Worm (Caenorhabditis elegans) whole organism, mixed stage, embryonic: Measurements from ENCODE around the gene srg-36.
"Not testable (repeated sequence)": the region's sequence is repeated elsewhere in the genome, so short reads cannot be mapped to it uniquely, and the experiment has no call there.

ENCODE experiments used
- ceh-39 ChIP-seq: fragments of 150-350 bp; optimal IDR thresholded peaks from 2 replicates; lab custom pipeline; 2014; ENCODE audit warnings: missing biosample characterization, missing genetic modification characterization
- ceh-83 ChIP-seq: fragments of 200-800 bp; sonication (Bioruptor generic); optimal IDR thresholded peaks from 2 replicates; lab custom pipeline; 2018; ENCODE audit warnings: mild to moderate bottlenecking, missing genetic modification characterization, missing compliant biosample characterization
- ces-1 ChIP-seq: fragments of 150-350 bp; optimal IDR thresholded peaks from 2 replicates; lab custom pipeline; 2014; ENCODE audit warnings: missing biosample characterization, missing genetic modification reagents, missing genetic modification characterization
- flh-1 ChIP-seq: fragments of 200-800 bp; sonication (Bioruptor generic); optimal IDR thresholded peaks from 2 replicates; lab custom pipeline; 2018; ENCODE audit warnings: mild to moderate bottlenecking, missing genetic modification characterization, moderate library complexity, missing compliant biosample characterization
- lin-32 ChIP-seq: fragments of 200-800 bp; sonication (Bioruptor generic); optimal IDR thresholded peaks from 2 replicates; lab custom pipeline; 2018; ENCODE audit warnings: mild to moderate bottlenecking, missing genetic modification characterization, missing compliant biosample characterization
- mls-2 ChIP-seq: sonication (generic microtip); optimal IDR thresholded peaks from 2 replicates; lab custom pipeline; 2016; ENCODE audit warnings: mild to moderate bottlenecking, missing genetic modification characterization, moderate library complexity, missing compliant biosample characterization
- nhr-12 ChIP-seq: fragments of 150-350 bp; optimal IDR thresholded peaks from 2 replicates; lab custom pipeline; 2014; ENCODE audit warnings: missing biosample characterization, missing genetic modification characterization
- nhr-2 ChIP-seq: fragments of 150-350 bp; optimal IDR thresholded peaks from 2 replicates; lab custom pipeline; 2014; ENCODE audit warnings: missing biosample characterization, missing genetic modification characterization
- nhr-76 ChIP-seq: sonication (generic microtip); optimal IDR thresholded peaks from 2 replicates; lab custom pipeline; 2017; ENCODE audit warnings: missing biosample characterization, missing genetic modification characterization
- snpc-4 ChIP-seq: fragments of 150-350 bp; optimal IDR thresholded peaks from 2 replicates; lab custom pipeline; 2014; ENCODE audit warnings: missing biosample characterization, missing genetic modification characterization
- unc-39 ChIP-seq: fragments of 150-350 bp; optimal IDR thresholded peaks from 2 replicates; lab custom pipeline; 2014; ENCODE audit warnings: missing biosample characterization, missing genetic modification characterization
- unc-62 ChIP-seq: fragments of 150-350 bp; optimal IDR thresholded peaks from 2 replicates; lab custom pipeline; 2014; ENCODE audit warnings: missing biosample characterization, missing genetic modification reagents, missing genetic modification characterization
- ztf-11 ChIP-seq: fragments of 150-350 bp; optimal IDR thresholded peaks from 2 replicates; lab custom pipeline; 2014; ENCODE audit warnings: missing biosample characterization, missing genetic modification characterization

DNA sequence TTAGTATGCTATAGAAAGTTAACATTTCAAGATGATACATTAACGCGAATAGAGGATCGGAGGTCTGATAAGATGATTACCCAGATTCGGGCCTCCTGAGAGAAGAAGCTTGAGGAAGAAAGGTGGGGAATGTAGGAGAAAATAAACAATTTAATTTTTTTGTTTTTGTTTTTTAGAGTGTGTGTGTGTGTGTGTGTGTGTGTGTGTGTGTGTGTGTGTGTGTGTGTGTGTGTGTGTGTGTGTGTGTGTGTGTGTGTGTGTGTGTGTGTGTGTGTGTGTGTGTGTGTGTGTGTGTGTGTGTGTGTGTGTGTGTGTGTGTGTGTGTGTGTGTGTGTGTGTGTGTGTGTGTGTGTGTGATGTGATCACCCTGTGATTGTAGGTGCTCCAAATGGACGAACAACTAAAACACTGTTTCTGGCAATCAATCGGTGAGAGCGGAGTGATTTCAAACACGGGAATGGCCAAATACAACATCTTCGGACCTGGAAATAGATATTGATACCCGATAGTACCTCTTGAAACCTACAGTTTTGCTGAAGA is 4.9 kb downstream of the srg-36 start:
- not testable (repeated sequence) for TF ChIP-seq snpc-4 (tag; lab: Kevin White, UChicago); ceh-39 (tag; lab: Kevin White, UChicago); nhr-76 (tag; lab: Kevin White, UChicago); lin-32; nhr-2; ztf-11 (tag; lab: Kevin White, UChicago); ceh-83 (GFP tag; lab: Kevin White, UChicago); unc-39 (tag; lab: Kevin White, UChicago); nhr-12; ces-1 (GFP tag; lab: Kevin White, UChicago); unc-62; flh-1 (GFP tag; lab: Kevin White, UChicago)
- TF ChIP-seq mls-2 (tag; lab: Kevin White, UChicago), result peak; percentile 23
